Fruit fly (Drosophila melanogaster) whole organism, embryonic: ENCODE measurements around the gene CG31223.

ENCODE experiments used
- Ada2b ChIP-seq: fragments of 200-800 bp; sonication (Bioruptor generic); IDR thresholded peaks from 2 replicates; pipeline ENCODE4 v1.3.6; 2022; ENCODE audit warnings: missing biosample characterization, missing genetic modification characterization
- Bteb2 ChIP-seq: fragments of 200-800 bp; sonication (Bioruptor generic); optimal IDR thresholded peaks from 2 replicates; lab custom pipeline; 2016; ENCODE audit warnings: missing biosample characterization, missing genetic modification characterization
- CG10267 ChIP-seq: fragments of 200-800 bp; sonication (Bioruptor generic); optimal IDR thresholded peaks from 2 replicates; lab custom pipeline; 2018; ENCODE audit warnings: missing biosample characterization, mild to moderate bottlenecking, missing genetic modification characterization, moderate library complexity
- CG11085 ChIP-seq: fragments of 200-800 bp; sonication (Bioruptor generic); IDR thresholded peaks from 2 replicates; pipeline ENCODE4 v1.3.6; 2022; ENCODE audit warnings: missing biosample characterization, missing genetic modification characterization
- CG11504 ChIP-seq: fragments of 200-800 bp; sonication (Bioruptor generic); optimal IDR thresholded peaks from 3 replicates; lab custom pipeline; 2019; ENCODE audit warnings: missing biosample characterization, mild to moderate bottlenecking, missing genetic modification characterization, moderate library complexity
- CG14860 ChIP-seq: fragments of 200-800 bp; sonication (Bioruptor generic); IDR thresholded peaks from 3 replicates; pipeline ENCODE4 v1.3.6; 2022; ENCODE audit warnings: missing biosample characterization, missing genetic modification characterization; ENCODE audit not compliant: partially characterized antibody
- CG17361 ChIP-seq: fragments of 200-800 bp; sonication (Bioruptor generic); IDR thresholded peaks from 3 replicates; pipeline ENCODE4 v1.3.6; 2022; ENCODE audit warnings: missing biosample characterization, missing genetic modification characterization
- CG1832 ChIP-seq: fragments of 200-800 bp; sonication (Bioruptor generic); optimal IDR thresholded peaks from 2 replicates; lab custom pipeline; 2017; ENCODE audit warnings: missing biosample characterization, mild to moderate bottlenecking, missing genetic modification characterization, inconsistent platforms
- CG2116 ChIP-seq: fragments of 200-800 bp; sonication (Bioruptor generic); optimal IDR thresholded peaks from 3 replicates; lab custom pipeline; 2018; ENCODE audit warnings: missing biosample characterization, mild to moderate bottlenecking, missing genetic modification characterization
- CG30020 ChIP-seq: fragments of 200-800 bp; optimal IDR thresholded peaks from 2 replicates; lab custom pipeline; 2019; ENCODE audit warnings: missing biosample characterization, mild to moderate bottlenecking, missing genetic modification characterization, moderate library complexity
- CG31224 ChIP-seq: fragments of 200-800 bp; sonication (Bioruptor generic); IDR thresholded peaks from 2 replicates; pipeline ENCODE4 v1.3.6; 2022; ENCODE audit warnings: missing biosample characterization, missing genetic modification characterization
- CG3995 ChIP-seq: fragments of 200-800 bp; sonication (Bioruptor generic); optimal IDR thresholded peaks from 3 replicates; lab custom pipeline; 2016; ENCODE audit warnings: missing biosample characterization, missing genetic modification characterization
- CG4328 ChIP-seq: fragments of 200-800 bp; sonication (Bioruptor generic); optimal IDR thresholded peaks from 3 replicates; lab custom pipeline; 2017; ENCODE audit warnings: missing biosample characterization, missing genetic modification reagents, missing genetic modification characterization
- CG9727 ChIP-seq: fragments of 200-800 bp; sonication (Bioruptor generic); optimal IDR thresholded peaks from 3 replicates; lab custom pipeline; 2017; ENCODE audit warnings: missing biosample characterization, mild to moderate bottlenecking, missing genetic modification characterization
- CG9797 ChIP-seq: fragments of 200-800 bp; sonication (Bioruptor generic); optimal IDR thresholded peaks from 3 replicates; lab custom pipeline; 2018; ENCODE audit warnings: missing biosample characterization, mild to moderate bottlenecking, missing genetic modification characterization
- CoRest ChIP-seq: fragments of 200-800 bp; sonication (Bioruptor generic); optimal IDR thresholded peaks from 3 replicates; lab custom pipeline; 2018; ENCODE audit warnings: missing biosample characterization, mild to moderate bottlenecking, missing genetic modification characterization, moderate library complexity
- Gug ChIP-seq: fragments of 200-800 bp; sonication (Bioruptor generic); IDR thresholded peaks from 4 replicates; pipeline ENCODE4 v1.3.6; 2022; ENCODE audit warnings: missing biosample characterization, missing genetic modification characterization
- Hr3 ChIP-seq: fragments of 200-800 bp; sonication (Bioruptor generic); optimal IDR thresholded peaks from 3 replicates; lab custom pipeline; 2016; ENCODE audit warnings: missing biosample characterization, missing genetic modification characterization
- Lpt ChIP-seq: fragments of >200 bp; optimal IDR thresholded peaks from 2 replicates; lab custom pipeline; 2018; ENCODE audit warnings: missing biosample characterization, missing genetic modification characterization
- NC2α ChIP-seq: fragments of 200-800 bp; sonication (Bioruptor generic); optimal IDR thresholded peaks from 2 replicates; lab custom pipeline; 2016; ENCODE audit warnings: missing biosample characterization, missing genetic modification characterization
- NC2β ChIP-seq: fragments of 200-800 bp; sonication (Bioruptor generic); optimal IDR thresholded peaks from 2 replicates; lab custom pipeline; 2016; ENCODE audit warnings: missing biosample characterization, missing genetic modification characterization
- NFAT ChIP-seq: fragments of 200-800 bp; sonication (Bioruptor generic); IDR thresholded peaks from 2 replicates; pipeline ENCODE4 v1.3.6; 2022; ENCODE audit warnings: missing biosample characterization, missing genetic modification characterization
- Sox102F ChIP-seq: fragments of 200-800 bp; sonication (Bioruptor generic); optimal IDR thresholded peaks from 2 replicates; lab custom pipeline; 2018; ENCODE audit warnings: missing biosample characterization, mild to moderate bottlenecking, missing genetic modification characterization, moderate library complexity
- Taf1 ChIP-seq: fragments of 200-800 bp; sonication (Bioruptor generic); IDR thresholded peaks from 2 replicates; pipeline ENCODE4 v1.3.6; 2022; ENCODE audit warnings: missing biosample characterization, missing genetic modification characterization
- Xrp1 ChIP-seq: fragments of 200-800 bp; sonication (Bioruptor generic); IDR thresholded peaks from 2 replicates; pipeline ENCODE4 v1.3.6; 2022; ENCODE audit warnings: missing biosample characterization, missing genetic modification characterization
- bsh ChIP-seq, 2 experiments: fragments of 200-800 bp; sonication (Bioruptor generic); optimal IDR thresholded peaks; 2 replicates each; lab custom pipeline; 2017 to 2018; ENCODE audit warnings: mild to moderate bottlenecking in 2 of 2, missing biosample characterization in 2 of 2, missing genetic modification characterization in 2 of 2, moderate library complexity in 1 of 2
- cas ChIP-seq: fragments of 200-800 bp; sonication (Bioruptor generic); IDR thresholded peaks from 2 replicates; pipeline ENCODE4 v1.3.6; 2022; ENCODE audit warnings: missing biosample characterization, missing genetic modification characterization
- dm ChIP-seq: fragments of 200-800 bp; sonication (Bioruptor generic); optimal IDR thresholded peaks from 3 replicates; lab custom pipeline; 2016; ENCODE audit warnings: missing biosample characterization, missing genetic modification characterization
- dpn ChIP-seq, 2 experiments: fragments of 200-800 bp; sonication (Bioruptor generic); optimal IDR thresholded peaks; 3 replicates each; lab custom pipeline; 2016; ENCODE audit warnings: missing biosample characterization in 2 of 2, missing genetic modification characterization in 2 of 2
- fru ChIP-seq: fragments of >200 bp; optimal IDR thresholded peaks from 2 replicates; lab custom pipeline; 2017
- gt ChIP-seq: fragments of 200-800 bp; sonication (Bioruptor generic); IDR thresholded peaks from 2 replicates; pipeline ENCODE4 v1.3.6; 2022; ENCODE audit warnings: missing biosample characterization, missing genetic modification characterization
- kah ChIP-seq: fragments of 200-800 bp; sonication (Bioruptor generic); optimal IDR thresholded peaks from 2 replicates; lab custom pipeline; 2018; ENCODE audit warnings: missing biosample characterization, mild to moderate bottlenecking, missing genetic modification characterization
- lilli ChIP-seq: fragments of 200-800 bp; sonication (Bioruptor generic); optimal IDR thresholded peaks from 3 replicates; lab custom pipeline; 2016; ENCODE audit warnings: missing biosample characterization, missing genetic modification characterization
- pb ChIP-seq: fragments of 200-800 bp; sonication (Bioruptor generic); optimal IDR thresholded peaks from 3 replicates; lab custom pipeline; 2016; ENCODE audit warnings: missing biosample characterization, missing genetic modification characterization
- pho ChIP-seq: fragments of 200-800 bp; sonication (Bioruptor generic); optimal IDR thresholded peaks from 2 replicates; lab custom pipeline; 2016; ENCODE audit warnings: missing biosample characterization, missing genetic modification characterization
- seq ChIP-seq: fragments of 200-800 bp; sonication (Bioruptor generic); IDR thresholded peaks from 2 replicates; pipeline ENCODE4 v1.3.6; 2022; ENCODE audit warnings: missing biosample characterization, missing genetic modification characterization
- sug ChIP-seq: fragments of 200-800 bp; optimal IDR thresholded peaks from 2 replicates; lab custom pipeline; 2019; ENCODE audit warnings: missing biosample characterization, mild to moderate bottlenecking, missing genetic modification characterization, moderate library complexity
- tgo ChIP-seq: fragments of 200-800 bp; sonication (Bioruptor generic); IDR thresholded peaks from 3 replicates; pipeline ENCODE4 v1.3.6; 2022; ENCODE audit warnings: missing biosample characterization, missing genetic modification characterization
- trem ChIP-seq: fragments of 200-800 bp; optimal IDR thresholded peaks from 3 replicates; lab custom pipeline; 2019; ENCODE audit warnings: missing biosample characterization, mild to moderate bottlenecking, missing genetic modification characterization, moderate library complexity
- trh ChIP-seq: fragments of 200-800 bp; sonication (Bioruptor generic); optimal IDR thresholded peaks from 2 replicates; lab custom pipeline; 2016; ENCODE audit warnings: missing biosample characterization, missing genetic modification characterization
- vnd ChIP-seq: fragments of 200-800 bp; sonication (Bioruptor generic); IDR thresholded peaks from 3 replicates; pipeline ENCODE4 v1.3.6; 2022; ENCODE audit warnings: missing biosample characterization, missing genetic modification characterization; ENCODE audit not compliant: partially characterized antibody

CG31223 gene

dm6 chr3R:20830153-20830695 lies 703 bp upstream of the CG31223 start, which contains the start of gene Adss (continued):
- TF ChIP-seq fru (lab: Kevin White, UChicago) (no peak), gt (no peak), cas (GFP tag; lab: Robert Waterston, UW) (no peak), tgo (GFP tag; lab: Robert Waterston, UW) (no peak), dpn (GFP tag; optimal IDR thresholded peaks at IDR 0.05; lab: Kevin White, UChicago) (no peak), CG2116 (GFP tag; lab: Kevin White, UChicago) (no peak), CG9727 (GFP tag; lab: Kevin White, UChicago) (peak; percentile 33), CG11085 (GFP tag; lab: Robert Waterston, UW) (no peak), CG14860 (GFP tag; lab: Robert Waterston, UW) (no peak), CG9797 (peak; percentile 89), NC2α (GFP tag; lab: Kevin White, UChicago) (peak; percentile 33), pb (peak; percentile 1), CoRest (tag; lab: Kevin White, UChicago) (no peak), NFAT (peak; percentile 41; the same call in 1 of the 2 replicates), pho (GFP tag; lab: Kevin White, UChicago) (peak; percentile 10), Gug (GFP tag; lab: Robert Waterston, UW) (peak; percentile 35; the same call in 1 of the 4 replicates), Lpt (peak; percentile 46), kah (GFP tag; lab: Kevin White, UChicago) (peak; percentile 19), Sox102F (GFP tag; lab: Kevin White, UChicago) (no peak), trem (tag; lab: Kevin White, UChicago) (peak; percentile 46), Xrp1 (GFP tag; lab: Robert Waterston, UW) (no peak), Ada2b (GFP tag; lab: Robert Waterston, UW) (no peak), Bteb2 (no peak), bsh (GFP tag; optimal IDR thresholded peaks at IDR 0.05; lab: Kevin White, UChicago) (no peak), lilli (peak; percentile 45), CG3995 (GFP tag; lab: Kevin White, UChicago) (no peak), seq (GFP tag; lab: Robert Waterston, UW) (peak; percentile 41; the same call in 1 of the 2 replicates), Hr3 (no peak), trh (no peak), CG11504 (no peak), CG30020 (no peak), sug (peak; percentile 32), CG4328 (no peak), CG17361 (GFP tag; lab: Robert Waterston, UW) (no peak), dm (GFP tag; lab: Kevin White, UChicago) (peak; percentile 75), CG31224 (GFP tag; lab: Robert Waterston, UW) (no peak), CG10267 (tag; lab: Kevin White, UChicago) (peak; percentile 18), Taf1 (GFP tag; lab: Robert Waterston, UW) (no peak), NC2β (GFP tag; lab: Kevin White, UChicago) (peak; percentile 42), CG1832 (GFP tag; lab: Kevin White, UChicago) (no peak), vnd (no peak; the same call in 2 of the 3 replicates)
